Fruit fly (Drosophila melanogaster) whole organism, embryonic: Measurements from ENCODE around the gene Dph5.

ENCODE experiments used
- B-H1 ChIP-seq: fragments of 200-800 bp; sonication (Bioruptor generic); IDR thresholded peaks from 3 replicates; pipeline ENCODE4 v1.3.6; 2022; ENCODE audit warnings: missing biosample characterization, missing genetic modification characterization
- B-H2 ChIP-seq: fragments of 200-800 bp; sonication (Bioruptor generic); optimal IDR thresholded peaks from 2 replicates; lab custom pipeline; 2018; ENCODE audit warnings: missing biosample characterization, mild to moderate bottlenecking, missing genetic modification characterization
- Blimp-1 ChIP-seq: fragments of 200-800 bp; sonication (Bioruptor generic); optimal IDR thresholded peaks from 3 replicates; lab custom pipeline; 2018; ENCODE audit warnings: missing biosample characterization, missing genetic modification characterization, mild to moderate bottlenecking, moderate library complexity, missing genetic modification reagents
- CG1024 ChIP-seq: fragments of 200-800 bp; sonication (Bioruptor generic); IDR thresholded peaks from 2 replicates; pipeline ENCODE4 v1.3.6; 2022; ENCODE audit warnings: missing biosample characterization, missing genetic modification characterization
- CG11247 ChIP-seq: fragments of 200-800 bp; sonication (Bioruptor generic); IDR thresholded peaks from 2 replicates; pipeline ENCODE4 v1.3.6; 2022; ENCODE audit warnings: missing biosample characterization, missing genetic modification characterization
- CG11456 ChIP-seq: fragments of 200-800 bp; sonication (Bioruptor generic); IDR thresholded peaks from 3 replicates; pipeline ENCODE4 v1.3.6; 2022; ENCODE audit warnings: missing biosample characterization, missing genetic modification characterization
- CG11723 ChIP-seq: fragments of 200-800 bp; sonication (Bioruptor generic); optimal IDR thresholded peaks from 2 replicates; lab custom pipeline; 2017; ENCODE audit warnings: missing biosample characterization, mild to moderate bottlenecking, missing genetic modification characterization
- CG12071 ChIP-seq: fragments of 200-800 bp; sonication (Bioruptor generic); optimal IDR thresholded peaks from 3 replicates; lab custom pipeline; 2018; ENCODE audit warnings: missing biosample characterization, mild to moderate bottlenecking, missing genetic modification characterization
- CG1233 ChIP-seq: fragments of 200-800 bp; sonication (Bioruptor generic); optimal IDR thresholded peaks from 4 replicates; lab custom pipeline; 2018; ENCODE audit warnings: missing biosample characterization, mild to moderate bottlenecking, missing genetic modification characterization
- CG12659 ChIP-seq: fragments of 200-800 bp; sonication (Bioruptor generic); optimal IDR thresholded peaks from 3 replicates; lab custom pipeline; 2017; ENCODE audit warnings: mild to moderate bottlenecking, missing biosample characterization, missing genetic modification reagents, missing genetic modification characterization
- CG12744 ChIP-seq: fragments of 200-800 bp; sonication (Bioruptor generic); optimal IDR thresholded peaks from 2 replicates; lab custom pipeline; 2016; ENCODE audit warnings: missing biosample characterization, missing genetic modification characterization
- CG15269 ChIP-seq: fragments of 200-800 bp; sonication (Bioruptor generic); optimal IDR thresholded peaks from 2 replicates; lab custom pipeline; 2018; ENCODE audit warnings: missing biosample characterization, mild to moderate bottlenecking, missing genetic modification characterization, moderate library complexity
- CG16815 ChIP-seq: fragments of 200-800 bp; sonication (Bioruptor generic); optimal IDR thresholded peaks from 3 replicates; lab custom pipeline; 2017; ENCODE audit warnings: missing biosample characterization, mild to moderate bottlenecking, missing genetic modification characterization
- CG17328 ChIP-seq: fragments of 200-800 bp; sonication (Bioruptor generic); IDR thresholded peaks from 2 replicates; pipeline ENCODE4 v1.3.6; 2022; ENCODE audit warnings: missing biosample characterization, missing genetic modification characterization
- CG17359 ChIP-seq: fragments of 200-800 bp; sonication (Bioruptor generic); optimal IDR thresholded peaks from 3 replicates; lab custom pipeline; 2018; ENCODE audit warnings: missing biosample characterization, mild to moderate bottlenecking, missing genetic modification characterization, moderate library complexity
- CG17568 ChIP-seq: fragments of 200-800 bp; sonication (Bioruptor generic); optimal IDR thresholded peaks from 2 replicates; lab custom pipeline; 2018; ENCODE audit warnings: missing biosample characterization, mild to moderate bottlenecking, missing genetic modification characterization, moderate library complexity
- CG18599 ChIP-seq: fragments of 200-800 bp; sonication (Bioruptor generic); optimal IDR thresholded peaks from 3 replicates; lab custom pipeline; 2017; ENCODE audit warnings: missing biosample characterization, missing genetic modification characterization, mild to moderate bottlenecking, moderate library complexity, missing genetic modification reagents
- CG18764 ChIP-seq: fragments of 200-800 bp; sonication (Bioruptor generic); optimal IDR thresholded peaks from 3 replicates; lab custom pipeline; 2016; ENCODE audit warnings: missing biosample characterization, missing genetic modification characterization
- CG2129 ChIP-seq: fragments of 200-800 bp; sonication (Bioruptor generic); IDR thresholded peaks from 2 replicates; pipeline ENCODE4 v1.3.6; 2022; ENCODE audit warnings: missing biosample characterization, missing genetic modification characterization; ENCODE audit not compliant: partially characterized antibody
- CG31224 ChIP-seq: fragments of 200-800 bp; sonication (Bioruptor generic); IDR thresholded peaks from 2 replicates; pipeline ENCODE4 v1.3.6; 2022; ENCODE audit warnings: missing biosample characterization, missing genetic modification characterization
- CG3163 ChIP-seq: fragments of 200-800 bp; sonication (Bioruptor generic); optimal IDR thresholded peaks from 3 replicates; lab custom pipeline; 2016; ENCODE audit warnings: missing biosample characterization, missing genetic modification characterization
- CG43689 ChIP-seq: fragments of 200-800 bp; sonication (Bioruptor generic); IDR thresholded peaks from 2 replicates; pipeline ENCODE4 v1.3.6; 2022; ENCODE audit warnings: missing biosample characterization, missing genetic modification characterization
- CG5245 ChIP-seq: fragments of 200-800 bp; sonication (Bioruptor generic); optimal IDR thresholded peaks from 3 replicates; lab custom pipeline; 2016; ENCODE audit warnings: missing biosample characterization, missing genetic modification characterization
- CG6272 ChIP-seq: fragments of 200-800 bp; sonication (Bioruptor generic); IDR thresholded peaks from 2 replicates; pipeline ENCODE4 v1.3.6; 2022; ENCODE audit warnings: missing biosample characterization, missing genetic modification characterization
- CG7372 ChIP-seq: fragments of 200-800 bp; sonication (Bioruptor generic); IDR thresholded peaks from 2 replicates; pipeline ENCODE4 v1.3.6; 2022; ENCODE audit warnings: missing biosample characterization, missing genetic modification characterization
- Chrac-16 ChIP-seq: fragments of 200-800 bp; sonication (Bioruptor generic); optimal IDR thresholded peaks from 3 replicates; lab custom pipeline; 2016; ENCODE audit warnings: missing biosample characterization, missing genetic modification characterization
- CrebB ChIP-seq: fragments of 200-800 bp; sonication (Bioruptor generic); optimal IDR thresholded peaks from 3 replicates; lab custom pipeline; 2018; ENCODE audit warnings: missing biosample characterization, mild to moderate bottlenecking, missing genetic modification characterization
- Dek ChIP-seq: fragments of 200-800 bp; sonication (Bioruptor generic); optimal IDR thresholded peaks from 3 replicates; lab custom pipeline; 2019; ENCODE audit warnings: missing biosample characterization, mild to moderate bottlenecking, missing genetic modification characterization, moderate library complexity
- Fer2 ChIP-seq: fragments of 200-800 bp; sonication (Bioruptor generic); optimal IDR thresholded peaks from 2 replicates; lab custom pipeline; 2018; ENCODE audit warnings: missing biosample characterization, mild to moderate bottlenecking, missing genetic modification characterization, moderate library complexity
- HLHmδ ChIP-seq: fragments of 200-800 bp; sonication (Bioruptor generic); optimal IDR thresholded peaks from 2 replicates; lab custom pipeline; 2018; ENCODE audit warnings: missing biosample characterization, mild to moderate bottlenecking, missing genetic modification characterization, moderate library complexity
- Jarid2 ChIP-seq: fragments of 200-800 bp; sonication (Bioruptor generic); optimal IDR thresholded peaks from 3 replicates; lab custom pipeline; 2017; ENCODE audit warnings: mild to moderate bottlenecking, missing biosample characterization, missing genetic modification reagents, missing genetic modification characterization
- Lhr ChIP-seq: fragments of 200-800 bp; sonication (Bioruptor generic); optimal IDR thresholded peaks from 3 replicates; lab custom pipeline; 2017; ENCODE audit warnings: mild to moderate bottlenecking, missing biosample characterization, missing genetic modification reagents, missing genetic modification characterization
- MTF-1 ChIP-seq: fragments of 200-800 bp; sonication (Bioruptor generic); optimal IDR thresholded peaks from 2 replicates; lab custom pipeline; 2018; ENCODE audit warnings: missing biosample characterization, mild to moderate bottlenecking, missing genetic modification characterization, borderline replicate concordance
- Med ChIP-seq: fragments of 200-800 bp; sonication (Bioruptor generic); peaks from one replicate; lab custom pipeline; 2016; ENCODE audit warnings: missing biosample characterization, missing genetic modification characterization, mild to moderate bottlenecking, inconsistent platforms, moderate library complexity
- PHDP ChIP-seq: fragments of 200-800 bp; sonication (Bioruptor generic); optimal IDR thresholded peaks from 3 replicates; lab custom pipeline; 2018; ENCODE audit warnings: missing biosample characterization, mild to moderate bottlenecking, missing genetic modification characterization, moderate library complexity
- Side ChIP-seq: fragments of 200-800 bp; sonication (Bioruptor generic); optimal IDR thresholded peaks from 2 replicates; lab custom pipeline; 2016; ENCODE audit warnings: missing biosample characterization, missing genetic modification characterization
- Sry-δ ChIP-seq: fragments of 200-800 bp; sonication (Bioruptor generic); optimal IDR thresholded peaks from 2 replicates; lab custom pipeline; 2016; ENCODE audit warnings: missing biosample characterization, missing genetic modification characterization
- cato ChIP-seq: fragments of 200-800 bp; sonication (Bioruptor generic); optimal IDR thresholded peaks from 2 replicates; lab custom pipeline; 2016; ENCODE audit warnings: missing biosample characterization, missing genetic modification characterization, borderline replicate concordance
- fd3F ChIP-seq: fragments of 200-800 bp; sonication (Bioruptor generic); optimal IDR thresholded peaks from 2 replicates; lab custom pipeline; 2018; ENCODE audit warnings: missing biosample characterization, mild to moderate bottlenecking, missing genetic modification characterization, moderate library complexity
- gem ChIP-seq: fragments of 200-800 bp; sonication (Bioruptor generic); optimal IDR thresholded peaks from 2 replicates; lab custom pipeline; 2019; ENCODE audit warnings: missing biosample characterization, mild to moderate bottlenecking, missing genetic modification characterization, moderate library complexity
- gt ChIP-seq: fragments of 200-800 bp; sonication (Bioruptor generic); IDR thresholded peaks from 2 replicates; pipeline ENCODE4 v1.3.6; 2022; ENCODE audit warnings: missing biosample characterization, missing genetic modification characterization
- ham ChIP-seq: fragments of 200-800 bp; sonication (Bioruptor generic); IDR thresholded peaks from 2 replicates; pipeline ENCODE4 v1.3.6; 2022; ENCODE audit warnings: missing biosample characterization, missing genetic modification characterization
- hkb ChIP-seq, 2 experiments: fragments of 200-800 bp in 1 of 2; fragments of >200 bp in 1 of 2; sonication (Bioruptor generic) in 1 of 2; IDR thresholded peaks in 1 of 2; optimal IDR thresholded peaks in 1 of 2; 2 replicates each; pipeline versions ENCODE4 v1.3.6 to Lab custom; 2017 to 2022; ENCODE audit warnings: missing biosample characterization in 1 of 2, missing genetic modification characterization in 1 of 2
- oc ChIP-seq: fragments of 200-800 bp; sonication (Bioruptor generic); optimal IDR thresholded peaks from 2 replicates; lab custom pipeline; 2018; ENCODE audit warnings: missing biosample characterization, mild to moderate bottlenecking, missing genetic modification characterization, moderate library complexity
- sd ChIP-seq: fragments of 200-800 bp; sonication (Bioruptor generic); optimal IDR thresholded peaks from 3 replicates; lab custom pipeline; 2018; ENCODE audit warnings: missing biosample characterization, mild to moderate bottlenecking, missing genetic modification characterization, moderate library complexity
- slp2 ChIP-seq: fragments of 200-800 bp; sonication (Bioruptor generic); optimal IDR thresholded peaks from 2 replicates; lab custom pipeline; 2016; ENCODE audit warnings: missing biosample characterization, missing genetic modification characterization
- unpg ChIP-seq: fragments of 200-800 bp; sonication (Bioruptor generic); optimal IDR thresholded peaks from 3 replicates; lab custom pipeline; 2018; ENCODE audit warnings: missing biosample characterization, mild to moderate bottlenecking, missing genetic modification characterization, moderate library complexity
- yki ChIP-seq: fragments of >200 bp; optimal IDR thresholded peaks from 3 replicates; lab custom pipeline; 2018
- zfh1 ChIP-seq: fragments of 200-800 bp; sonication (Bioruptor generic); IDR thresholded peaks from 3 replicates; pipeline ENCODE4 v1.3.6; 2022; ENCODE audit warnings: missing biosample characterization, missing genetic modification characterization
- zfh2 ChIP-seq: fragments of 200-800 bp; sonication (Bioruptor generic); optimal IDR thresholded peaks from 2 replicates; lab custom pipeline; 2016; ENCODE audit warnings: missing biosample characterization, missing genetic modification characterization

Dph5 gene

DNA sequence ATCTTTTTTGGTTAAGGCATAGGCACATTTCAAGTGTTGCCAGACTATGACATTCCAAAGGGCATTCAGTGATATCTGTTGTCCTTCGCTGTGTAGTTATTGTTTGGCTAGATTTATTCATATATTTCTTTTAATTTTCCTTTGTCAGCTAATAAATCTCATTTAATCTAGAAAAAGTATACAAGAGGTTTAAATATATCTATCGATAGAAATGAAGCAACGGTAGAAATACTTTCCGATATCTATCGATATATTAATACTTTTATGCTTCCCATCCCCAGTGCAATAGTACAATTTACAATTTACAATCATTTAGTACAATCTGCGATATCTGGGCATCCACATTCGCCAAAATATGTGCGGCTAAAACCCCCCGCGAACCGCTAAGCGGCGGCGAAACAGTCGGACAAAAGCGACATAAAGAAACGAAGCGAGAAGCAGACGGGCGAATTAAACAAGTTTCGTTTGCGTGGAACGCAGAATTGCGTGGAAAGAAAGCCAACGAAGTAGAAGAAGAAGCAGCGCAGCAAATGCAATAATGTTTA lies 4.5 kb upstream of the Dph5 start, which contains the start of gene Efa6 (continued):
- TF ChIP-seq CG2129: peak; percentile 94
- TF ChIP-seq cato (GFP tag; lab: Kevin White, UChicago): peak; percentile 31
- no peak for TF ChIP-seq CG43689
- no peak for TF ChIP-seq oc
- no peak for TF ChIP-seq hkb (optimal IDR thresholded peaks at IDR 0.05; lab: Kevin White, UChicago)
- no peak for TF ChIP-seq hkb (GFP tag; IDR thresholded peaks at IDR 0.05; lab: Robert Waterston, UW)
- TF ChIP-seq Med (GFP tag; lab: Kevin White, UChicago): peak; percentile 87
- no peak for TF ChIP-seq CG12071
- peak; percentile 90 for TF ChIP-seq CG12659 (GFP tag; lab: Kevin White, UChicago)
- no peak for TF ChIP-seq CG7372 (GFP tag; lab: Robert Waterston, UW)
- no peak for TF ChIP-seq CG11456 (GFP tag; lab: Robert Waterston, UW)
- no peak for TF ChIP-seq CG3163 (GFP tag; lab: Kevin White, UChicago)
- TF ChIP-seq PHDP (tag; lab: Kevin White, UChicago): peak; percentile 55
- no peak for TF ChIP-seq HLHmδ (GFP tag; lab: Kevin White, UChicago)
- TF ChIP-seq CG1024 (GFP tag; lab: Robert Waterston, UW): no peak
- no peak for TF ChIP-seq MTF-1 (GFP tag; lab: Kevin White, UChicago)
- TF ChIP-seq CG12744 (GFP tag; lab: Kevin White, UChicago): no peak
- no peak for TF ChIP-seq CG1233 (GFP tag; lab: Kevin White, UChicago)
- TF ChIP-seq CG17568 (GFP tag; lab: Kevin White, UChicago): no peak
- no peak for TF ChIP-seq Fer2 (tag; lab: Kevin White, UChicago)
- TF ChIP-seq unpg (GFP tag; lab: Kevin White, UChicago): peak; percentile 48
- TF ChIP-seq CG18764: peak; percentile 47
- TF ChIP-seq CG17328 (GFP tag; lab: Robert Waterston, UW): no peak
- peak; percentile 33 for TF ChIP-seq zfh2
- TF ChIP-seq Blimp-1: peak; percentile 33
- peak; percentile 55 for TF ChIP-seq B-H2
- TF ChIP-seq Side (GFP tag; lab: Kevin White, UChicago): no peak
- peak; percentile 79 for TF ChIP-seq sd (tag; lab: Kevin White, UChicago)
- no peak for TF ChIP-seq CG11723 (GFP tag; lab: Kevin White, UChicago)
- TF ChIP-seq zfh1 (GFP tag; lab: Robert Waterston, UW): no peak
- peak; percentile 58 for TF ChIP-seq Chrac-16 (GFP tag; lab: Kevin White, UChicago)
- TF ChIP-seq CG17359: peak; percentile 24
- TF ChIP-seq CG6272 (GFP tag; lab: Robert Waterston, UW): 0 out of 2 replicates have a peak, but pooled peaks have one; percentile 5
- TF ChIP-seq CG15269: peak; percentile 22
- TF ChIP-seq Dek (tag; lab: Kevin White, UChicago): peak; percentile 37
- TF ChIP-seq CrebB (tag; lab: Kevin White, UChicago): no peak
- TF ChIP-seq slp2 (GFP tag; lab: Kevin White, UChicago): no peak
- peak; percentile 77 for TF ChIP-seq Lhr (GFP tag; lab: Kevin White, UChicago)
- no peak for TF ChIP-seq CG31224
- no peak for TF ChIP-seq B-H1 (GFP tag; lab: Robert Waterston, UW)
- peak; percentile 30 for TF ChIP-seq fd3F
- TF ChIP-seq gem: no peak
- no peak for TF ChIP-seq CG11247 (GFP tag; lab: Robert Waterston, UW)
- TF ChIP-seq CG16815 (GFP tag; lab: Kevin White, UChicago): no peak
- no peak for TF ChIP-seq ham (GFP tag; lab: Robert Waterston, UW)
- no peak for TF ChIP-seq CG5245
- TF ChIP-seq yki: no peak
- peak; percentile 93 for TF ChIP-seq Jarid2 (GFP tag; lab: Kevin White, UChicago)
- no peak for TF ChIP-seq gt (GFP tag; lab: Robert Waterston, UW)
- peak; percentile 93 for TF ChIP-seq Sry-δ (GFP tag; lab: Kevin White, UChicago)
- no peak for TF ChIP-seq CG18599 (GFP tag; lab: Kevin White, UChicago)
